Fruit fly (Drosophila melanogaster) whole organism, embryonic: ENCODE measurements around the gene CG5853.

Experiments used
- B-H1 ChIP-seq: fragments of 200-800 bp; sonication (Bioruptor generic); IDR thresholded peaks from 3 replicates; pipeline ENCODE4 v1.3.6; 2022; ENCODE audit warnings: missing biosample characterization, missing genetic modification characterization
- C15 ChIP-seq: fragments of 200-800 bp; sonication (Bioruptor generic); IDR thresholded peaks from 3 replicates; pipeline ENCODE4 v1.3.6; 2022; ENCODE audit warnings: missing biosample characterization, missing genetic modification characterization
- CG14667 ChIP-seq: fragments of 200-800 bp; sonication (Bioruptor generic); IDR thresholded peaks from 2 replicates; pipeline ENCODE4 v1.3.6; 2022; ENCODE audit warnings: missing biosample characterization, missing genetic modification characterization
- CG17829 ChIP-seq: fragments of 200-800 bp; optimal IDR thresholded peaks from 2 replicates; lab custom pipeline; 2019; ENCODE audit warnings: missing biosample characterization, mild to moderate bottlenecking, missing genetic modification characterization, moderate library complexity
- HLH54F ChIP-seq: fragments of 200-800 bp; sonication (Bioruptor generic); optimal IDR thresholded peaks from 3 replicates; lab custom pipeline; 2016; ENCODE audit warnings: missing biosample characterization, missing genetic modification characterization
- Hmx ChIP-seq: fragments of 200-800 bp; sonication (Bioruptor generic); optimal IDR thresholded peaks from 2 replicates; lab custom pipeline; 2016; ENCODE audit warnings: missing biosample characterization, missing genetic modification characterization
- ab ChIP-seq: fragments of 200-800 bp; sonication (Bioruptor generic); optimal IDR thresholded peaks from 2 replicates; lab custom pipeline; 2016; ENCODE audit warnings: missing biosample characterization, missing genetic modification characterization
- sc ChIP-seq, 3 experiments: fragments of >200 bp in 2 of 3; fragments of 200-800 bp in 1 of 3; sonication (Bioruptor generic) in 1 of 3; optimal IDR thresholded peaks; 2 replicates in 2 of 3; 3 replicates in 1 of 3; lab custom pipeline; 2017; ENCODE audit warnings: mild to moderate bottlenecking in 1 of 3, missing biosample characterization in 1 of 3, missing genetic modification characterization in 1 of 3, missing genetic modification reagents in 1 of 3
- slbo ChIP-seq: fragments of 200-800 bp; sonication (Bioruptor generic); IDR thresholded peaks from 2 replicates; pipeline ENCODE4 v1.3.6; 2022; ENCODE audit warnings: missing biosample characterization, missing genetic modification characterization
- twi ChIP-seq: fragments of 200-800 bp; optimal IDR thresholded peaks from 2 replicates; lab custom pipeline; 2019; ENCODE audit warnings: missing biosample characterization, mild to moderate bottlenecking, missing genetic modification characterization, moderate library complexity
- wor ChIP-seq: fragments of 200-800 bp; sonication (Bioruptor generic); IDR thresholded peaks from 2 replicates; pipeline ENCODE4 v1.3.6; 2022; ENCODE audit warnings: missing biosample characterization, missing genetic modification characterization
- zfh1 ChIP-seq: fragments of 200-800 bp; sonication (Bioruptor generic); IDR thresholded peaks from 3 replicates; pipeline ENCODE4 v1.3.6; 2022; ENCODE audit warnings: missing biosample characterization, missing genetic modification characterization

- TF ChIP-seq wor, result no peak
- TF ChIP-seq zfh1, result no peak
- no peak for TF ChIP-seq CG17829 (tag; lab: Kevin White, UChicago)
- no peak for TF ChIP-seq slbo (GFP tag; lab: Robert Waterston, UW)
- TF ChIP-seq ab (GFP tag; lab: Kevin White, UChicago), result no peak
- no peak for TF ChIP-seq sc (optimal IDR thresholded peaks at IDR 0.05; lab: Kevin White, UChicago)
- no peak for TF ChIP-seq sc (GFP tag; optimal IDR thresholded peaks at IDR 0.05; lab: Kevin White, UChicago)
- no peak for TF ChIP-seq CG14667 (GFP tag; lab: Robert Waterston, UW)
- no peak for TF ChIP-seq Hmx (GFP tag; lab: Kevin White, UChicago)
- no peak for TF ChIP-seq B-H1 (GFP tag; lab: Robert Waterston, UW)
- TF ChIP-seq C15 (GFP tag; lab: Robert Waterston, UW), result no peak
- no peak for TF ChIP-seq twi (tag; lab: Kevin White, UChicago)
- no peak for TF ChIP-seq HLH54F (GFP tag; lab: Kevin White, UChicago)
Observed at dm6 chr2L:9949178-9950062, 2.0 kb upstream of the CG5853 start.
